Fruit fly (Drosophila melanogaster): Measurements from ENCODE around the gene ex.

Gene ex

dm6 chr2L:421119-421821 lies 9.8 kb upstream of the ex start, which contains the start of the genes CG11885 and CG13692 (continued):
- TF ChIP-seq CG1603 (tag; optimal IDR thresholded peaks at IDR 0.05) (peak; percentile 90), ind (GFP tag; optimal IDR thresholded peaks at IDR 0.05) (no peak), TFAM (GFP tag; optimal IDR thresholded peaks at IDR 0.05) (no peak), Sry-β (GFP tag; optimal IDR thresholded peaks at IDR 0.05) (peak; percentile 38), seq (GFP tag; IDR thresholded peaks at IDR 0.05) (no peak), mirr (GFP tag; optimal IDR thresholded peaks at IDR 0.05) (peak; percentile 71), CG34224 (GFP tag; IDR thresholded peaks at IDR 0.05; ENCODE audit: partially characterized antibody) (peak; percentile 100), oc (tag; optimal IDR thresholded peaks at IDR 0.05) (peak; percentile 13), CG6654 (GFP tag; optimal IDR thresholded peaks at IDR 0.05) (no peak), CG1792 (GFP tag; optimal IDR thresholded peaks at IDR 0.05) (no peak), Hr3 (GFP tag; optimal IDR thresholded peaks at IDR 0.05) (no peak), Poxn (GFP tag; IDR thresholded peaks at IDR 0.05) (no peak), CG10565 (GFP tag; optimal IDR thresholded peaks at IDR 0.05) (no peak), CG10431 (GFP tag; optimal IDR thresholded peaks at IDR 0.05) (no peak), CG9797 (GFP tag; optimal IDR thresholded peaks at IDR 0.05) (peak; percentile 92), GATAe (GFP tag; conservative IDR thresholded peaks at IDR 0.05) (no peak), ham (GFP tag; IDR thresholded peaks at IDR 0.05) (no peak), trh (GFP tag; optimal IDR thresholded peaks at IDR 0.05) (no peak), fd64A (GFP tag; optimal IDR thresholded peaks at IDR 0.05) (no peak), her (GFP tag; optimal IDR thresholded peaks at IDR 0.05) (no peak), pho (GFP tag; optimal IDR thresholded peaks at IDR 0.05) (peak; percentile 10), tx (GFP tag; optimal IDR thresholded peaks at IDR 0.05) (no peak), bigmax (GFP tag; optimal IDR thresholded peaks at IDR 0.05) (peak; percentile 31), prd (optimal IDR thresholded peaks at IDR 0.05) (no peak), prd (GFP tag; IDR thresholded peaks at IDR 0.05) (no peak), NK7.1 (GFP tag; optimal IDR thresholded peaks at IDR 0.05) (no peak), CG15011 (GFP tag; optimal IDR thresholded peaks at IDR 0.05) (no peak), CG6254 (GFP tag; optimal IDR thresholded peaks at IDR 0.05) (peak; percentile 20), bowl (GFP tag; IDR thresholded peaks at IDR 0.05) (no peak), CG2116 (GFP tag; optimal IDR thresholded peaks at IDR 0.05) (peak; percentile 94), Dref (GFP tag; IDR thresholded peaks at IDR 0.05) (peak; percentile 96), Neu2 (GFP tag; optimal IDR thresholded peaks at IDR 0.05; ENCODE audit: borderline replicate concordance) (no peak), en (GFP tag; optimal IDR thresholded peaks at IDR 0.05) (no peak), CG31441 (GFP tag; IDR thresholded peaks at IDR 0.05) (peak; percentile 37; the same call in 1 of the 2 replicates), dysf (GFP tag; IDR thresholded peaks at IDR 0.05) (no peak), CG9727 (GFP tag; optimal IDR thresholded peaks at IDR 0.05) (peak; percentile 11), Ravus (GFP tag; IDR thresholded peaks at IDR 0.05) (no peak), jumu (GFP tag; optimal IDR thresholded peaks at IDR 0.05) (no peak), Fer1 (GFP tag; optimal IDR thresholded peaks at IDR 0.05) (peak; percentile 66), Oaz (GFP tag; IDR thresholded peaks at IDR 0.05) (no peak), CG8281 (tag; optimal IDR thresholded peaks at IDR 0.05) (peak; percentile 76), bbx (GFP tag; IDR thresholded peaks at IDR 0.05; ENCODE audit: partially characterized antibody) (peak; percentile 99), Hmr (GFP tag; optimal IDR thresholded peaks at IDR 0.05) (peak; percentile 71), ara (GFP tag; IDR thresholded peaks at IDR 0.05) (no peak), lbe (GFP tag; optimal IDR thresholded peaks at IDR 0.05) (peak; percentile 38), eyg (GFP tag; optimal IDR thresholded peaks at IDR 0.05) (no peak), CG12071 (GFP tag; optimal IDR thresholded peaks at IDR 0.05) (no peak), CG3065 (GFP tag; optimal IDR thresholded peaks at IDR 0.05) (no peak), CG4328 (GFP tag; optimal IDR thresholded peaks at IDR 0.05) (no peak), CG2875 (GFP tag; optimal IDR thresholded peaks at IDR 0.05) (no peak), pfk (GFP tag; optimal IDR thresholded peaks at IDR 0.05) (no peak)
